Worm (Caenorhabditis elegans) whole organism, L4 larva: ENCODE measurements around the gene pro-1.
A peak's percentile ranks its signal among the peaks of the same experiment; 100 is the strongest.

Experiments
- F49E8.2 ChIP-seq: sonication (generic microtip); optimal IDR thresholded peaks from 2 replicates; lab custom pipeline; 2016; ENCODE audit warnings: missing compliant biosample characterization, mild to moderate bottlenecking, missing genetic modification characterization, borderline replicate concordance
- T20F7.1 ChIP-seq: fragments of 200-800 bp; sonication (Bioruptor generic); optimal IDR thresholded peaks from 2 replicates; lab custom pipeline; 2018; ENCODE audit warnings: mild to moderate bottlenecking, missing genetic modification characterization, missing compliant biosample characterization
- ZK337.2 ChIP-seq: fragments of 200-800 bp; sonication (Bioruptor generic); IDR thresholded peaks from 2 replicates; pipeline ENCODE4 v1.3.6; 2022; ENCODE audit warnings: missing genetic modification reagents, missing genetic modification characterization, missing compliant biosample characterization
- ceh-28 ChIP-seq: fragments of 150-350 bp; optimal IDR thresholded peaks from 2 replicates; lab custom pipeline; 2014; ENCODE audit warnings: missing biosample characterization, missing genetic modification reagents, missing genetic modification characterization
- ceh-62 ChIP-seq: sonication (generic microtip); optimal IDR thresholded peaks from 2 replicates; lab custom pipeline; 2017; ENCODE audit warnings: missing biosample characterization, missing genetic modification characterization
- ces-1 ChIP-seq: fragments of 150-350 bp; sonication (generic microtip); optimal IDR thresholded peaks from 4 replicates; lab custom pipeline; 2014; ENCODE audit warnings: missing biosample characterization, missing genetic modification reagents, missing genetic modification characterization
- cey-2 ChIP-seq: sonication (generic microtip); optimal IDR thresholded peaks from 3 replicates; lab custom pipeline; 2017; ENCODE audit warnings: missing genetic modification characterization, mild to moderate bottlenecking, missing compliant biosample characterization, antibody characterized with exemption, borderline replicate concordance; ENCODE audit not compliant: insufficient read depth
- daf-16 ChIP-seq, 3 experiments: sonication (generic microtip); optimal IDR thresholded peaks; 2 replicates each; lab custom pipeline; 2016 to 2017; ENCODE audit warnings: missing genetic modification characterization in 3 of 3, missing genetic modification reagents in 3 of 3, mild to moderate bottlenecking in 2 of 3, missing compliant biosample characterization in 2 of 3, missing biosample characterization in 1 of 3, moderate library complexity in 1 of 3
- daf-19 ChIP-seq: fragments of 200-800 bp; sonication (Bioruptor generic); conservative IDR thresholded peaks from 2 replicates; pipeline ENCODE4 v1.3.6; 2022; ENCODE audit warnings: missing genetic modification characterization, missing compliant biosample characterization
- dmd-9 ChIP-seq: fragments of 200-800 bp; sonication (Bioruptor generic); IDR thresholded peaks from 2 replicates; pipeline ENCODE4 v1.3.6; 2022; ENCODE audit warnings: missing genetic modification reagents, missing genetic modification characterization, missing compliant biosample characterization
- dpl-1 ChIP-seq: fragments of 150-350 bp; optimal IDR thresholded peaks from 2 replicates; lab custom pipeline; 2014; ENCODE audit warnings: missing biosample characterization, missing genetic modification reagents, missing genetic modification characterization
- dve-1 ChIP-seq: sonication (generic microtip); optimal IDR thresholded peaks from 2 replicates; lab custom pipeline; 2017; ENCODE audit warnings: antibody characterized with exemption, mild to moderate bottlenecking, missing genetic modification characterization, missing compliant biosample characterization; ENCODE audit not compliant: insufficient read depth
- egl-27 ChIP-seq: sonication (generic microtip); optimal IDR thresholded peaks from 3 replicates; lab custom pipeline; 2017; ENCODE audit warnings: missing biosample characterization, missing genetic modification reagents, missing genetic modification characterization
- egl-43 ChIP-seq: fragments of 200-800 bp; sonication (Bioruptor generic); IDR thresholded peaks from 2 replicates; pipeline ENCODE4 v1.3.6; 2022; ENCODE audit warnings: missing genetic modification reagents, missing genetic modification characterization, missing compliant biosample characterization
- gei-8 ChIP-seq: fragments of 200-800 bp; sonication (Bioruptor generic); optimal IDR thresholded peaks from 2 replicates; lab custom pipeline; 2018; ENCODE audit warnings: mild to moderate bottlenecking, missing genetic modification characterization, missing compliant biosample characterization
- hif-1 ChIP-seq, 2 experiments: sonication (generic microtip); optimal IDR thresholded peaks; 2 replicates each; lab custom pipeline; 2016 to 2017; ENCODE audit warnings: missing compliant biosample characterization in 2 of 2, missing genetic modification characterization in 2 of 2, missing genetic modification reagents in 2 of 2, missing genotype in 2 of 2, mild to moderate bottlenecking in 1 of 2
- hlh-11 ChIP-seq: fragments of 200-800 bp; sonication (Bioruptor generic); optimal IDR thresholded peaks from 2 replicates; lab custom pipeline; 2018; ENCODE audit warnings: mild to moderate bottlenecking, missing genetic modification characterization, missing compliant biosample characterization
- lim-7 ChIP-seq: fragments of 200-800 bp; sonication (Bioruptor generic); IDR thresholded peaks from 2 replicates; pipeline ENCODE4 v1.3.6; 2022; ENCODE audit warnings: missing genetic modification characterization, missing compliant biosample characterization
- lin-13 ChIP-seq: fragments of 150-350 bp; optimal IDR thresholded peaks from 2 replicates; lab custom pipeline; 2014; ENCODE audit warnings: missing biosample characterization, missing genetic modification reagents, missing genetic modification characterization
- lin-38 ChIP-seq: fragments of 200-800 bp; sonication (Bioruptor generic); IDR thresholded peaks from 2 replicates; pipeline ENCODE4 v1.3.6; 2022; ENCODE audit warnings: missing genetic modification reagents, missing genetic modification characterization, missing compliant biosample characterization
- lin-39 ChIP-seq: fragments of 150-350 bp; optimal IDR thresholded peaks from 2 replicates; lab custom pipeline; 2014; ENCODE audit warnings: missing biosample characterization, missing genetic modification reagents, missing genetic modification characterization
- lir-3 ChIP-seq: sonication (generic microtip); optimal IDR thresholded peaks from 2 replicates; lab custom pipeline; 2016; ENCODE audit warnings: mild to moderate bottlenecking, missing genetic modification characterization, missing compliant biosample characterization
- madf-9 ChIP-seq: fragments of 200-800 bp; sonication (Bioruptor generic); conservative IDR thresholded peaks from 2 replicates; pipeline ENCODE4 v1.3.6; 2022; ENCODE audit warnings: missing genetic modification reagents, missing genetic modification characterization, missing compliant biosample characterization
- mdl-1 ChIP-seq, 2 experiments: fragments of 150-350 bp in 1 of 2; sonication (generic microtip) in 1 of 2; optimal IDR thresholded peaks; 2 replicates each; lab custom pipeline; 2014 to 2017; ENCODE audit warnings: missing biosample characterization in 2 of 2, missing genetic modification characterization in 2 of 2
- mdt-29 ChIP-seq: fragments of 200-800 bp; sonication (Bioruptor generic); IDR thresholded peaks from 2 replicates; pipeline ENCODE4 v1.3.6; 2022; ENCODE audit warnings: missing genetic modification reagents, missing genetic modification characterization, missing compliant biosample characterization
- mes-2 ChIP-seq: sonication (generic microtip); optimal IDR thresholded peaks from 2 replicates; lab custom pipeline; 2016; ENCODE audit warnings: missing genotype, mild to moderate bottlenecking, missing genetic modification characterization, missing compliant biosample characterization; ENCODE audit not compliant: poor library complexity, severe bottlenecking
- mxl-2 ChIP-seq: fragments of 200-800 bp; sonication (Bioruptor generic); conservative IDR thresholded peaks from 2 replicates; pipeline ENCODE4 v1.3.6; 2022; ENCODE audit warnings: missing genetic modification reagents, missing genetic modification characterization, missing compliant biosample characterization
- nhr-102 ChIP-seq: sonication (generic microtip); optimal IDR thresholded peaks from 2 replicates; lab custom pipeline; 2016; ENCODE audit warnings: mild to moderate bottlenecking, missing genetic modification characterization, moderate library complexity, missing compliant biosample characterization
- nhr-25 ChIP-seq: sonication (generic microtip); optimal IDR thresholded peaks from 2 replicates; lab custom pipeline; 2017; ENCODE audit warnings: missing genetic modification characterization, mild to moderate bottlenecking, missing compliant biosample characterization, antibody characterized with exemption, moderate library complexity, borderline replicate concordance; ENCODE audit not compliant: insufficient read depth
- nhr-41 ChIP-seq: fragments of 200-800 bp; sonication (Bioruptor generic); IDR thresholded peaks from 2 replicates; pipeline ENCODE4 v1.3.6; 2022; ENCODE audit warnings: missing genetic modification reagents, missing genetic modification characterization, missing compliant biosample characterization
- nhr-42 ChIP-seq: fragments of 200-800 bp; sonication (Bioruptor generic); IDR thresholded peaks from 2 replicates; pipeline ENCODE4 v1.3.6; 2022; ENCODE audit warnings: missing genetic modification characterization, missing compliant biosample characterization
- nhr-48 ChIP-seq: sonication (generic microtip); optimal IDR thresholded peaks from 2 replicates; lab custom pipeline; 2016; ENCODE audit warnings: mild to moderate bottlenecking, missing genetic modification characterization, missing compliant biosample characterization
- nhr-6 ChIP-seq: fragments of 150-350 bp; optimal IDR thresholded peaks from 2 replicates; lab custom pipeline; 2014; ENCODE audit warnings: missing biosample characterization, missing genetic modification characterization
- nhr-76 ChIP-seq: fragments of 150-350 bp; optimal IDR thresholded peaks from 2 replicates; lab custom pipeline; 2014; ENCODE audit warnings: missing biosample characterization, missing genetic modification characterization
- nhr-77 ChIP-seq: fragments of 150-350 bp; optimal IDR thresholded peaks from 2 replicates; lab custom pipeline; 2014; ENCODE audit warnings: missing biosample characterization, missing genetic modification characterization
- pqm-1 ChIP-seq: sonication (generic microtip); optimal IDR thresholded peaks from 2 replicates; lab custom pipeline; 2017; ENCODE audit warnings: missing biosample characterization, missing genetic modification characterization
- sdz-12 ChIP-seq: fragments of 200-800 bp; sonication (Bioruptor generic); optimal IDR thresholded peaks from 2 replicates; lab custom pipeline; 2018; ENCODE audit warnings: mild to moderate bottlenecking, missing genetic modification characterization, missing compliant biosample characterization
- set-16 ChIP-seq: fragments of 200-800 bp; sonication (Bioruptor generic); IDR thresholded peaks from 2 replicates; pipeline ENCODE4 v1.3.6; 2022; ENCODE audit warnings: missing genetic modification reagents, missing genetic modification characterization, missing compliant biosample characterization
- snpc-1.2 ChIP-seq: fragments of 200-800 bp; sonication (Bioruptor generic); IDR thresholded peaks from 2 replicates; pipeline ENCODE4 v1.3.6; 2022; ENCODE audit warnings: missing genetic modification reagents, missing genetic modification characterization, missing compliant biosample characterization
- snpc-4 ChIP-seq: fragments of 150-350 bp; optimal IDR thresholded peaks from 2 replicates; lab custom pipeline; 2014; ENCODE audit warnings: missing biosample characterization, missing genetic modification characterization
- spr-1 ChIP-seq: sonication (generic microtip); optimal IDR thresholded peaks from 2 replicates; lab custom pipeline; 2016; ENCODE audit warnings: mild to moderate bottlenecking, missing genetic modification characterization, missing compliant biosample characterization
- spr-3 ChIP-seq: fragments of 200-800 bp; sonication (Bioruptor generic); optimal IDR thresholded peaks from 2 replicates; lab custom pipeline; 2018; ENCODE audit warnings: mild to moderate bottlenecking, missing genetic modification characterization, missing compliant biosample characterization
- tag-97 ChIP-seq: fragments of 200-800 bp; sonication (Bioruptor generic); IDR thresholded peaks from 2 replicates; pipeline ENCODE4 v1.3.6; 2022; ENCODE audit warnings: missing genetic modification characterization, missing compliant biosample characterization
- tra-1 ChIP-seq: fragments of 200-800 bp; sonication (Bioruptor generic); IDR thresholded peaks from 2 replicates; pipeline ENCODE4 v1.3.6; 2022; ENCODE audit warnings: missing genetic modification reagents, missing genetic modification characterization, missing compliant biosample characterization
- unc-39 ChIP-seq: sonication (generic microtip); optimal IDR thresholded peaks from 2 replicates; lab custom pipeline; 2017; ENCODE audit warnings: missing biosample characterization, missing genetic modification characterization
- zfp-2 ChIP-seq: sonication (generic microtip); optimal IDR thresholded peaks from 2 replicates; lab custom pipeline; 2016; ENCODE audit warnings: mild to moderate bottlenecking, missing genetic modification characterization, missing compliant biosample characterization
- zfp-3 ChIP-seq: fragments of 200-800 bp; sonication (Bioruptor generic); conservative IDR thresholded peaks from 2 replicates; pipeline ENCODE4 v1.3.6; 2022; ENCODE audit warnings: missing genetic modification reagents, missing genetic modification characterization, missing compliant biosample characterization
- zip-2 ChIP-seq: fragments of 150-350 bp; optimal IDR thresholded peaks from 2 replicates; lab custom pipeline; 2014; ENCODE audit warnings: missing biosample characterization, missing genetic modification characterization
- ztf-7 ChIP-seq: fragments of 150-350 bp; optimal IDR thresholded peaks from 2 replicates; lab custom pipeline; 2014; ENCODE audit warnings: missing biosample characterization, missing genetic modification characterization

pro-1 gene

ce11 chrII:10543457-10544137 lies 1.8 kb upstream of the pro-1 start (continued):
- TF ChIP-seq lin-38 (GFP tag; lab: Robert Waterston, UW) (no peak), zip-2 (tag; lab: Kevin White, UChicago) (no peak), ces-1 (GFP tag; lab: Kevin White, UChicago) (no peak), mdl-1 (tag; optimal IDR thresholded peaks at IDR 0.05; lab: Kevin White, UChicago) (no peak), dve-1 (no peak), sdz-12 (no peak), pqm-1 (tag; lab: Kevin White, UChicago) (no peak), lim-7 (GFP tag; lab: Robert Waterston, UW) (peak; percentile 52), nhr-25 (no peak), tra-1 (GFP tag; lab: Robert Waterston, UW) (0 out of 2 replicates have a peak, but pooled peaks have one; percentile 50), unc-39 (peak; percentile 2), nhr-41 (GFP tag; lab: Robert Waterston, UW) (no peak), nhr-48 (tag; lab: Kevin White, UChicago) (no peak), lin-39 (no peak), cey-2 (tag; lab: Kevin White, UChicago) (peak; percentile 23), ceh-28 (tag; lab: Kevin White, UChicago) (no peak), ZK337.2 (GFP tag; lab: Robert Waterston, UW) (no peak), hlh-11 (tag; lab: Kevin White, UChicago) (no peak), egl-43 (no peak; the same call in 1 of the 2 replicates), T20F7.1 (GFP tag; lab: Kevin White, UChicago) (peak; percentile 35), F49E8.2 (peak; percentile 5), daf-19 (GFP tag; lab: Robert Waterston, UW) (no peak), zfp-3 (GFP tag; lab: Robert Waterston, UW) (peak; percentile 61; the same call in 1 of the 2 replicates), mes-2 (tag; lab: Kevin White, UChicago) (no peak), gei-8 (GFP tag; lab: Kevin White, UChicago) (no peak), egl-27 (tag; lab: Kevin White, UChicago) (no peak), daf-16 (GFP tag; optimal IDR thresholded peaks at IDR 0.05; lab: Kevin White, UChicago) (peak in 1 of 2 experiments; percentile 42), daf-16 (tag; optimal IDR thresholded peaks at IDR 0.05; lab: Kevin White, UChicago) (no peak), spr-1 (tag; lab: Kevin White, UChicago) (no peak), nhr-42 (GFP tag; lab: Robert Waterston, UW) (peak; percentile 49), zfp-2 (tag; lab: Kevin White, UChicago) (no peak), ceh-62 (tag; lab: Kevin White, UChicago) (no peak), dpl-1 (GFP tag; lab: Kevin White, UChicago) (no peak), mxl-2 (GFP tag; lab: Robert Waterston, UW) (no peak), nhr-6 (no peak), set-16 (no peak), lin-13 (GFP tag; lab: Kevin White, UChicago) (peak; percentile 40), snpc-4 (tag; lab: Kevin White, UChicago) (no peak), dmd-9 (GFP tag; lab: Robert Waterston, UW) (no peak), lir-3 (tag; lab: Kevin White, UChicago) (no peak), spr-3 (GFP tag; lab: Kevin White, UChicago) (no peak), nhr-77 (peak; percentile 57), madf-9 (GFP tag; lab: Robert Waterston, UW) (0 out of 2 replicates have a peak, but pooled peaks have one; percentile 3), tag-97 (no peak), snpc-1.2 (GFP tag; lab: Robert Waterston, UW) (no peak), nhr-76 (no peak), mdt-29 (GFP tag; lab: Robert Waterston, UW) (no peak; the same call in 1 of the 2 replicates), nhr-102 (no peak), hif-1 (tag; optimal IDR thresholded peaks at IDR 0.05; lab: Kevin White, UChicago) (no peak), ztf-7 (tag; lab: Kevin White, UChicago) (no peak)
